Worm (Caenorhabditis elegans): ENCODE measurements around the gene akt-1.

DNA sequence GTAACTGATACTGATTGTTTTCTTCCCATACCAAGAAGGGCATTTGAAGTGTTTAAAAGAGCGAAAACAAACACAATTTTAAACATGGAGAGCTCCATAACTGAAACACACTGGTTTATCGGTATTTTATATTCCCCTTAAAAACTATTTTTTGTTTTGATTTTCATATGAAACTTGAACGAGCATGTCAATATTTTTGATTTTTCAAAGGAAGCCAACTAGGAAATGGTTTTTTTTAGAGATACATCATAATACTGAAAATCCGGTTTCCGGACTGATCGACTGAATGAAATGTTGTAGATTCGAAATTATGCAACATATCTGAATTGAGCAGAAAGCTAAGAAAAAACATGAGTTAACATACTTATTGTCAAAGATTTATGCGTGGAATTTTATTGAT lies 21.4 kb upstream of the akt-1 start, which contains the start of gene ttr-19:
- TF ChIP-seq lin-13 (GFP tag; optimal IDR thresholded peaks at IDR 0.05) (no peak), unc-55 (GFP tag; optimal IDR thresholded peaks at IDR 0.05) (no peak), unc-62 (GFP tag; optimal IDR thresholded peaks at IDR 0.05) (no peak), fos-1 (tag; optimal IDR thresholded peaks at IDR 0.05) (no peak), blmp-1 (tag; optimal IDR thresholded peaks at IDR 0.05; ENCODE audit: insufficient read depth) (no peak), ama-1 (optimal IDR thresholded peaks at IDR 0.05) (no peak), unc-39 (tag; optimal IDR thresholded peaks at IDR 0.05) (no peak), ztf-4 (tag; optimal IDR thresholded peaks at IDR 0.05) (no peak), R02D3.7 (tag; optimal IDR thresholded peaks at IDR 0.05) (no peak), nhr-237 (tag; optimal IDR thresholded peaks at IDR 0.05) (no peak), nhr-12 (tag; optimal IDR thresholded peaks at IDR 0.05) (no peak)

All from whole organism, L2 larva.